Fruit fly (Drosophila melanogaster) whole organism, prepupa: ENCODE measurements around the gene rdx.

Source experiments
- CG10669 ChIP-seq: fragments of 200-800 bp; sonication (Bioruptor generic); optimal IDR thresholded peaks from 3 replicates; lab custom pipeline; 2018; ENCODE audit warnings: missing biosample characterization, mild to moderate bottlenecking, missing genetic modification characterization, moderate library complexity
- CG1621 ChIP-seq: fragments of 200-800 bp; sonication (Bioruptor generic); optimal IDR thresholded peaks from 3 replicates; lab custom pipeline; 2018; ENCODE audit warnings: missing biosample characterization, mild to moderate bottlenecking, missing genetic modification characterization
- CG32006 ChIP-seq: fragments of 200-800 bp; sonication (Bioruptor generic); optimal IDR thresholded peaks from 3 replicates; lab custom pipeline; 2017; ENCODE audit warnings: missing biosample characterization, mild to moderate bottlenecking, missing genetic modification characterization
- CG7368 ChIP-seq: fragments of 200-800 bp; sonication (Bioruptor generic); optimal IDR thresholded peaks from 3 replicates; lab custom pipeline; 2016; ENCODE audit warnings: missing biosample characterization, missing genetic modification characterization
- Eip75B ChIP-seq: fragments of 200-800 bp; sonication (Bioruptor generic); optimal IDR thresholded peaks from 3 replicates; lab custom pipeline; 2016; ENCODE audit warnings: missing biosample characterization, missing genetic modification characterization
- Eip93F ChIP-seq: fragments of 200-800 bp; sonication (Bioruptor generic); optimal IDR thresholded peaks from 2 replicates; lab custom pipeline; 2016; ENCODE audit warnings: missing biosample characterization, mild to moderate bottlenecking, missing genetic modification characterization
- Ets21C ChIP-seq: fragments of 200-800 bp; sonication (Bioruptor generic); optimal IDR thresholded peaks from 3 replicates; lab custom pipeline; 2016; ENCODE audit warnings: missing biosample characterization, missing genetic modification characterization
- ss ChIP-seq, 2 experiments: fragments of 200-800 bp; sonication (Bioruptor generic); optimal IDR thresholded peaks; 2 replicates in 1 of 2; 3 replicates in 1 of 2; lab custom pipeline; 2017 to 2018; ENCODE audit warnings: mild to moderate bottlenecking in 2 of 2, missing biosample characterization in 2 of 2, missing genetic modification characterization in 2 of 2, moderate library complexity in 1 of 2

DNA sequence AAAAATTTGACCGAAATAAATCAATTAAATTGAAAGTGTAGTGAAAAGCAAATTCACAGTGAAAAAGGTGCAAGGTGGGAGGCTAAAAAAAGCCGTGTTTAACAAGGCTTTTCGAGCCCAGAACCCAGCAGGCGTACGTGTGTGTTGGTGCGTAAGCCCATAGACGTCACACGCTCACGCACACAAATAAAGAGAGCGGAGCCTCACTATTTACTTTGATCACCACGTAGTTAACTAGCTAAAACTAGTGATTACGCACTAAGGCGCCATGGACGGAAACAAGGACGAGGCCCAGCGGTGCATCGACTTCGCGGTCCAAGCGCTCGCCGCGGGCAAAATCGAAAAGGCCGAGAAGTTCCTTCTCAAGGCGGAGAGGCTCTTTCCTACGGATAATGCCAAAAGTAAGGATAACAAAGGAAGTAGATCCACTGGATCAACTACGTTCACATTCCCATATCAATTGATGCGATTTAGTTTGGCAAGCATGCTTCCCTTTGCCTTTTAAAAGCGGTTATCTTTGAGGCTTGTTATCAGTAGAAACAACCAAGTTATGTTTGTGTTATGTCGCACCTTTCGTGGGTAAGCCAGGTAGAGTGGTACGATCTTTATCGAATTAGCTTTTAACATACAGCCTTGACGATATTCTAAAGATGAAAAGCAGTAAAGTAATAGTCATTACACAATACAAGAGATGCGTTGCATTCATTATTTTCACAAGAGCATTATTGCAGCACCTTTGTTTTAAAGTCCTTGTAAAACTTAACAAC lies 748 bp upstream of the rdx start:
- TF ChIP-seq CG1621 (tag; lab: Kevin White, UChicago): no peak
- TF ChIP-seq ss (GFP tag; optimal IDR thresholded peaks at IDR 0.05; lab: Kevin White, UChicago): no peak
- TF ChIP-seq Ets21C (GFP tag; lab: Kevin White, UChicago): no peak
- TF ChIP-seq CG32006 (GFP tag; lab: Kevin White, UChicago): no peak
- no peak for TF ChIP-seq Eip75B
- TF ChIP-seq Eip93F (GFP tag; lab: Kevin White, UChicago): no peak
- no peak for TF ChIP-seq CG7368 (GFP tag; lab: Kevin White, UChicago)
- no peak for TF ChIP-seq CG10669 (GFP tag; lab: Kevin White, UChicago)
